Worm (Caenorhabditis elegans): ENCODE results near the gene pygo-1.
"Not testable (repeated sequence)": the region's sequence is repeated elsewhere in the genome, so short reads cannot be mapped to it uniquely, and the experiment has no call there.

DNA sequence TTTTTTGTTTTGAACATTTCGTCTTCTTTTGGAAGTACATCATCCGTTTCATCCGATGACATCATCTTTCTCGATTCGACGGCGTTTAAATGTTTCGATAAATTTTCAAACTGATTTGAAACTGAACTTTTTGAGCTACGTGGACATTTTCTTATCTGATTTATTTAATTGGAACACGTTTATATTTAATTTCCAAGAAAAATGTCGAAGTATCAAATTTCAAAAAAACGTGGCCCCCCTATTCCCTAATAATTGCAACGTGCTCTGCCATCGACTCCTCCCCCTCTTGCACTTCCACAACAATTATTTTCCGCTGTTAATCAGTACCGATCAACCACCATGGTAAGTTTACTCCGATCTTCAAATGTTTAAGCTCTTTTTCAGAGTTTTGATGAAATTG, 14.6 kb upstream of the pygo-1 start, which contains the start of the genes R13H9.6 and rmd-6:
- not testable (repeated sequence) for TF ChIP-seq ceh-82 (tag; optimal IDR thresholded peaks at IDR 0.05); egl-27 (tag; optimal IDR thresholded peaks at IDR 0.05); zag-1 (tag; optimal IDR thresholded peaks at IDR 0.05); unc-130 (GFP tag; optimal IDR thresholded peaks at IDR 0.05); unc-62 (GFP tag; optimal IDR thresholded peaks at IDR 0.05 in 1 of 2); unc-62 (tag; optimal IDR thresholded peaks at IDR 0.05); aly-2 (tag; optimal IDR thresholded peaks at IDR 0.05)
